Fruit fly (Drosophila melanogaster): ENCODE data around the gene CG5676.

The CG5676 gene

DNA sequence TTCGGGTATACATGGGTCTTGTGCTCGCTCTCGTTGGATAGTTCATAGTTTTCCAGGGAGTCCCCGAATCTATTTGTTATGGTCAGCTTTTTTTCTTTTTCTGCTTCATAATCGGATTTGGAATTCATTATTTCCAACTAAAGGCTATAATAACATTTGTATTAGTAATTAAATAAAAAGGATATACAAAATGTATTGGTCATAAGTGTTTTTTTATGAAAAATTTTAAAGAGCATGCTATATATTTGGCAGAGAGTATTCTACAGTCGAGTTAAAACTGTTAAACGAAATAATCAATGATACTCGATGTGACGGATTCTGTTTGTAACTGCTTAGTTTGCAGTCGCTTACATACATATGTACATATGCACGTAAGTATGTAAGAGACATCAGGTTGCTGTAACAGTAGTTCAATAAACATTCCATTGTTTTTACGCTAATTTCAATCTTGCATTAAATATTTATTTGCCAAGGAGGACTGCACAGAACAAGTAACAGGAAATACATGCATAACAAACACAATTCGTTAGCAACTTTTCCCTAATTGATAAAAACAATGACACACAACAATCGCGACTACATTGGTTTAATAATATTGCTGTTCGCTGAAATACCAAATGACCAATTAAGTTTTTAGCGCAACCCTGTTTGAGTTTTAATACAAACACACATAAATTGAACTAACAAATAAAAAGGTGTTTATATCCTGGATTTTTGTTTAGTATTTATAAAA is 43.6 kb upstream of the CG5676 start (continued):
- TF ChIP-seq CG2129 (GFP tag; IDR thresholded peaks at IDR 0.05; ENCODE audit: partially characterized antibody) (no peak), fd102C (GFP tag; optimal IDR thresholded peaks at IDR 0.05) (no peak), D (optimal IDR thresholded peaks at IDR 0.05) (no peak), D (GFP tag; optimal IDR thresholded peaks at IDR 0.05) (no peak), CG43689 (GFP tag; IDR thresholded peaks at IDR 0.05) (no peak), CG8478 (optimal IDR thresholded peaks at IDR 0.05) (no peak), CG2678 (tag; optimal IDR thresholded peaks at IDR 0.05) (no peak), al (GFP tag; IDR thresholded peaks at IDR 0.05) (no peak), sens (GFP tag) (no peak), nmo (GFP tag; optimal IDR thresholded peaks at IDR 0.05) (peak; percentile 30), NC2β (GFP tag; optimal IDR thresholded peaks at IDR 0.05) (no peak), CG11085 (GFP tag; IDR thresholded peaks at IDR 0.05) (no peak), CG18599 (GFP tag; optimal IDR thresholded peaks at IDR 0.05) (no peak), CG11723 (GFP tag; optimal IDR thresholded peaks at IDR 0.05) (no peak), Sox100B (GFP tag; optimal IDR thresholded peaks at IDR 0.05) (no peak), Eip74EF (GFP tag; optimal IDR thresholded peaks at IDR 0.05) (no peak), ssp (GFP tag; IDR thresholded peaks at IDR 0.05) (no peak), ken (GFP tag; IDR thresholded peaks at IDR 0.05) (no peak), bowl (GFP tag; IDR thresholded peaks at IDR 0.05) (no peak), Sin3A (optimal IDR thresholded peaks at IDR 0.05) (no peak), Poxn (GFP tag; IDR thresholded peaks at IDR 0.05) (no peak), CG31388 (GFP tag; optimal IDR thresholded peaks at IDR 0.05) (no peak), CG11093 (GFP tag; IDR thresholded peaks at IDR 0.05) (no peak), unpg (GFP tag; optimal IDR thresholded peaks at IDR 0.05) (peak; percentile 30), hkb (optimal IDR thresholded peaks at IDR 0.05) (no peak), hkb (GFP tag; IDR thresholded peaks at IDR 0.05) (0 out of 2 replicates have a peak, but pooled peaks have one; percentile 13), CG12071 (GFP tag; optimal IDR thresholded peaks at IDR 0.05) (no peak), chm (GFP tag; IDR thresholded peaks at IDR 0.05) (no peak), seq (GFP tag; IDR thresholded peaks at IDR 0.05) (no peak), kni (GFP tag; optimal IDR thresholded peaks at IDR 0.05) (no peak), Meics (GFP tag; optimal IDR thresholded peaks at IDR 0.05) (peak; percentile 3), mld (GFP tag; IDR thresholded peaks at IDR 0.05; ENCODE audit: partially characterized antibody) (no peak), Mrtf (GFP tag; IDR thresholded peaks at IDR 0.05) (no peak), CG6689 (GFP tag; IDR thresholded peaks at IDR 0.05) (no peak), HmgZ (tag; optimal IDR thresholded peaks at IDR 0.05) (no peak), sima (GFP tag; optimal IDR thresholded peaks at IDR 0.05) (no peak), CG7786 (GFP tag; optimal IDR thresholded peaks at IDR 0.05) (no peak), CHES-1-like (GFP tag; optimal IDR thresholded peaks at IDR 0.05) (no peak), fd96Cb (tag; optimal IDR thresholded peaks at IDR 0.05) (peak; percentile 9), CG10565 (GFP tag; optimal IDR thresholded peaks at IDR 0.05) (no peak), NC2α (GFP tag; optimal IDR thresholded peaks at IDR 0.05) (no peak), CG34376 (GFP tag; optimal IDR thresholded peaks at IDR 0.05) (no peak), CG1024 (GFP tag; IDR thresholded peaks at IDR 0.05) (no peak), shn (GFP tag; optimal IDR thresholded peaks at IDR 0.05) (no peak), exex (tag; optimal IDR thresholded peaks at IDR 0.05) (no peak), zen2 (GFP tag; IDR thresholded peaks at IDR 0.05; ENCODE audit: partially characterized antibody) (no peak; the same call in 2 of the 3 replicates), onecut (GFP tag; IDR thresholded peaks at IDR 0.05) (peak; percentile 62), Dref (GFP tag; IDR thresholded peaks at IDR 0.05) (no peak), ems (GFP tag; optimal IDR thresholded peaks at IDR 0.05) (no peak), esg (GFP tag; conservative IDR thresholded peaks at IDR 0.05) (no peak), peb (GFP tag; IDR thresholded peaks at IDR 0.05) (no peak), jumu (GFP tag; optimal IDR thresholded peaks at IDR 0.05) (no peak)

All from whole organism, embryonic.